Fruit fly (Drosophila melanogaster) whole organism, embryonic: ENCODE data around the gene Cpsf5.

ENCODE experiments used
- Abd-B ChIP-seq: fragments of 200-800 bp; sonication (Bioruptor generic); optimal IDR thresholded peaks from 2 replicates; lab custom pipeline; 2018; ENCODE audit warnings: missing biosample characterization, mild to moderate bottlenecking, missing genetic modification characterization, moderate library complexity
- Adf1 ChIP-seq: fragments of 200-800 bp; sonication (Bioruptor generic); IDR thresholded peaks from 2 replicates; pipeline ENCODE4 v1.3.6; 2022; ENCODE audit warnings: missing biosample characterization, missing genetic modification characterization
- Awh ChIP-seq: fragments of 200-800 bp; sonication (Bioruptor generic); IDR thresholded peaks from 2 replicates; pipeline ENCODE4, ENCODE4 v1.3.6; 2022; ENCODE audit warnings: missing biosample characterization, missing genetic modification characterization
- BtbVII ChIP-seq: fragments of 200-800 bp; sonication (Bioruptor generic); optimal IDR thresholded peaks from 3 replicates; lab custom pipeline; 2017; ENCODE audit warnings: missing biosample characterization, mild to moderate bottlenecking, missing genetic modification characterization
- C15 ChIP-seq: fragments of 200-800 bp; sonication (Bioruptor generic); IDR thresholded peaks from 3 replicates; pipeline ENCODE4 v1.3.6; 2022; ENCODE audit warnings: missing biosample characterization, missing genetic modification characterization
- CG10267 ChIP-seq: fragments of 200-800 bp; sonication (Bioruptor generic); optimal IDR thresholded peaks from 2 replicates; lab custom pipeline; 2018; ENCODE audit warnings: missing biosample characterization, mild to moderate bottlenecking, missing genetic modification characterization, moderate library complexity
- CG10543 ChIP-seq: fragments of 200-800 bp; sonication (Bioruptor generic); optimal IDR thresholded peaks from 3 replicates; lab custom pipeline; 2017; ENCODE audit warnings: missing biosample characterization, mild to moderate bottlenecking, missing genetic modification characterization, moderate library complexity
- CG12659 ChIP-seq: fragments of 200-800 bp; sonication (Bioruptor generic); optimal IDR thresholded peaks from 3 replicates; lab custom pipeline; 2017; ENCODE audit warnings: mild to moderate bottlenecking, missing biosample characterization, missing genetic modification reagents, missing genetic modification characterization
- CG15269 ChIP-seq: fragments of 200-800 bp; sonication (Bioruptor generic); optimal IDR thresholded peaks from 2 replicates; lab custom pipeline; 2018; ENCODE audit warnings: missing biosample characterization, mild to moderate bottlenecking, missing genetic modification characterization, moderate library complexity
- CG1602 ChIP-seq: fragments of 200-800 bp; sonication (Bioruptor generic); optimal IDR thresholded peaks from 3 replicates; lab custom pipeline; 2016; ENCODE audit warnings: missing biosample characterization, missing genetic modification characterization
- CG16813 ChIP-seq: fragments of 200-800 bp; sonication (Bioruptor generic); IDR thresholded peaks from 3 replicates; pipeline ENCODE4 v1.3.6; 2022; ENCODE audit warnings: missing biosample characterization, missing genetic modification characterization; ENCODE audit not compliant: partially characterized antibody
- CG18476 ChIP-seq: fragments of 200-800 bp; sonication (Bioruptor generic); optimal IDR thresholded peaks from 2 replicates; lab custom pipeline; 2016; ENCODE audit warnings: missing biosample characterization, mild to moderate bottlenecking, missing genetic modification characterization
- CG2120 ChIP-seq: fragments of 200-800 bp; sonication (Bioruptor generic); optimal IDR thresholded peaks from 3 replicates; lab custom pipeline; 2016; ENCODE audit warnings: missing biosample characterization, missing genetic modification characterization
- CG30020 ChIP-seq: fragments of 200-800 bp; optimal IDR thresholded peaks from 2 replicates; lab custom pipeline; 2019; ENCODE audit warnings: missing biosample characterization, mild to moderate bottlenecking, missing genetic modification characterization, moderate library complexity
- CG32767 ChIP-seq: fragments of 200-800 bp; sonication (Bioruptor generic); IDR thresholded peaks from 2 replicates; pipeline ENCODE4 v1.3.6; 2022; ENCODE audit warnings: missing biosample characterization, missing genetic modification characterization
- CG4730 ChIP-seq: fragments of 200-800 bp; sonication (Bioruptor generic); IDR thresholded peaks from 2 replicates; pipeline ENCODE4 v1.3.6; 2022; ENCODE audit warnings: missing biosample characterization, missing genetic modification characterization
- CG7372 ChIP-seq: fragments of 200-800 bp; sonication (Bioruptor generic); IDR thresholded peaks from 2 replicates; pipeline ENCODE4 v1.3.6; 2022; ENCODE audit warnings: missing biosample characterization, missing genetic modification characterization
- CG7786 ChIP-seq: fragments of 200-800 bp; sonication (Bioruptor generic); optimal IDR thresholded peaks from 2 replicates; lab custom pipeline; 2016; ENCODE audit warnings: missing biosample characterization, missing genetic modification characterization
- CG9609 ChIP-seq: fragments of 200-800 bp; sonication (Bioruptor generic); optimal IDR thresholded peaks from 3 replicates; lab custom pipeline; 2016; ENCODE audit warnings: missing biosample characterization, missing genetic modification characterization
- CTCF ChIP-seq: fragments of 200-800 bp; sonication (Bioruptor generic); optimal IDR thresholded peaks from 2 replicates; lab custom pipeline; 2017; ENCODE audit warnings: missing biosample characterization, mild to moderate bottlenecking, missing genetic modification characterization, moderate library complexity
- CkIIα-i1 ChIP-seq: fragments of 200-800 bp; sonication (Bioruptor generic); IDR thresholded peaks from 2 replicates; pipeline ENCODE4 v1.3.6; 2022; ENCODE audit warnings: missing biosample characterization, missing genetic modification characterization
- D19A ChIP-seq: fragments of 200-800 bp; optimal IDR thresholded peaks from 3 replicates; lab custom pipeline; 2019; ENCODE audit warnings: missing biosample characterization, mild to moderate bottlenecking, missing genetic modification characterization, moderate library complexity
- Dref ChIP-seq: fragments of 200-800 bp; sonication (Bioruptor generic); IDR thresholded peaks from 2 replicates; pipeline ENCODE4 v1.3.6; 2022; ENCODE audit warnings: missing biosample characterization, missing genetic modification characterization
- Elba2 ChIP-seq: fragments of 200-800 bp; sonication (Bioruptor generic); optimal IDR thresholded peaks from 3 replicates; lab custom pipeline; 2016; ENCODE audit warnings: missing biosample characterization, missing genetic modification characterization
- Ets65A ChIP-seq: fragments of 200-800 bp; sonication (Bioruptor generic); peaks from one replicate; lab custom pipeline; 2016; ENCODE audit warnings: missing biosample characterization, missing genetic modification characterization
- Hand ChIP-seq: fragments of 200-800 bp; sonication (Bioruptor generic); optimal IDR thresholded peaks from 2 replicates; lab custom pipeline; 2017; ENCODE audit warnings: mild to moderate bottlenecking, missing biosample characterization, missing genetic modification reagents, missing genetic modification characterization
- Hmr ChIP-seq: fragments of 200-800 bp; sonication (Bioruptor generic); optimal IDR thresholded peaks from 3 replicates; lab custom pipeline; 2017; ENCODE audit warnings: mild to moderate bottlenecking, missing biosample characterization, missing genetic modification reagents, missing genetic modification characterization
- Lhr ChIP-seq: fragments of 200-800 bp; sonication (Bioruptor generic); optimal IDR thresholded peaks from 3 replicates; lab custom pipeline; 2017; ENCODE audit warnings: mild to moderate bottlenecking, missing biosample characterization, missing genetic modification reagents, missing genetic modification characterization
- Myb ChIP-seq: fragments of 200-800 bp; sonication (Bioruptor generic); optimal IDR thresholded peaks from 2 replicates; lab custom pipeline; 2016; ENCODE audit warnings: missing biosample characterization, missing genetic modification characterization
- NC2α ChIP-seq: fragments of 200-800 bp; sonication (Bioruptor generic); optimal IDR thresholded peaks from 2 replicates; lab custom pipeline; 2016; ENCODE audit warnings: missing biosample characterization, missing genetic modification characterization
- Spps ChIP-seq: fragments of 200-800 bp; sonication (Bioruptor generic); optimal IDR thresholded peaks from 2 replicates; lab custom pipeline; 2018; ENCODE audit warnings: missing biosample characterization, mild to moderate bottlenecking, missing genetic modification characterization
- Ssrp ChIP-seq: fragments of 200-800 bp; sonication (Bioruptor generic); optimal IDR thresholded peaks from 2 replicates; lab custom pipeline; 2018; ENCODE audit warnings: missing biosample characterization, mild to moderate bottlenecking, missing genetic modification characterization, moderate library complexity
- cg ChIP-seq: fragments of 200-800 bp; sonication (Bioruptor generic); optimal IDR thresholded peaks from 3 replicates; lab custom pipeline; 2019; ENCODE audit warnings: missing biosample characterization, mild to moderate bottlenecking, missing genetic modification characterization, moderate library complexity
- chm ChIP-seq: fragments of 200-800 bp; sonication (Bioruptor generic); IDR thresholded peaks from 2 replicates; pipeline ENCODE4 v1.3.6; 2022; ENCODE audit warnings: missing biosample characterization, missing genetic modification characterization
- corto ChIP-seq: fragments of 200-800 bp; sonication (Bioruptor generic); optimal IDR thresholded peaks from 2 replicates; lab custom pipeline; 2016; ENCODE audit warnings: missing biosample characterization, mild to moderate bottlenecking, missing genetic modification characterization, moderate library complexity
- dati ChIP-seq: fragments of 200-800 bp; sonication (Bioruptor generic); IDR thresholded peaks from 2 replicates; pipeline ENCODE4 v1.3.6; 2022; ENCODE audit warnings: missing biosample characterization, missing genetic modification characterization
- gce ChIP-seq: fragments of 200-800 bp; sonication (Bioruptor generic); IDR thresholded peaks from 3 replicates; pipeline ENCODE4 v1.3.6; 2022; ENCODE audit warnings: missing biosample characterization, missing genetic modification characterization
- gsb ChIP-seq: fragments of 200-800 bp; sonication (Bioruptor generic); IDR thresholded peaks from 2 replicates; pipeline ENCODE4 v1.3.6; 2022; ENCODE audit warnings: missing biosample characterization, missing genetic modification characterization
- gt ChIP-seq: fragments of 200-800 bp; sonication (Bioruptor generic); IDR thresholded peaks from 2 replicates; pipeline ENCODE4 v1.3.6; 2022; ENCODE audit warnings: missing biosample characterization, missing genetic modification characterization
- lbe ChIP-seq: fragments of 200-800 bp; sonication (Bioruptor generic); optimal IDR thresholded peaks from 2 replicates; lab custom pipeline; 2016; ENCODE audit warnings: missing biosample characterization, mild to moderate bottlenecking, missing genetic modification characterization
- mam ChIP-seq: fragments of 200-800 bp; sonication (Bioruptor generic); optimal IDR thresholded peaks from 3 replicates; lab custom pipeline; 2016; ENCODE audit warnings: missing biosample characterization, missing genetic modification characterization
- nerfin-1 ChIP-seq: fragments of 200-800 bp; sonication (Bioruptor generic); optimal IDR thresholded peaks from 3 replicates; lab custom pipeline; 2019; ENCODE audit warnings: missing biosample characterization, mild to moderate bottlenecking, missing genetic modification characterization, moderate library complexity
- onecut ChIP-seq: fragments of 200-800 bp; sonication (Bioruptor generic); IDR thresholded peaks from 2 replicates; pipeline ENCODE4 v1.3.6; 2022; ENCODE audit warnings: missing biosample characterization, missing genetic modification characterization
- pan ChIP-seq, 4 experiments: fragments of >200 bp in 3 of 4; fragments of 200-800 bp in 1 of 4; sonication (Bioruptor generic) in 1 of 4; optimal IDR thresholded peaks in 3 of 4; IDR thresholded peaks in 1 of 4; 2 replicates each; pipeline versions ENCODE4 v1.3.6 to Lab custom; 2017 to 2022; ENCODE audit warnings: missing biosample characterization in 2 of 4, missing genetic modification characterization in 2 of 4, mixed read lengths in 1 of 4
- pita ChIP-seq: fragments of 200-800 bp; sonication (Bioruptor generic); optimal IDR thresholded peaks from 2 replicates; lab custom pipeline; 2017; ENCODE audit warnings: missing biosample characterization, mild to moderate bottlenecking, missing genetic modification characterization
- row ChIP-seq: fragments of 200-800 bp; sonication (Bioruptor generic); IDR thresholded peaks from 3 replicates; pipeline ENCODE4 v1.3.6; 2022; ENCODE audit warnings: missing biosample characterization, missing genetic modification characterization
- sens ChIP-seq: fragments of 200-800 bp; sonication (Bioruptor generic); peaks from one replicate; lab custom pipeline; 2016; ENCODE audit warnings: missing biosample characterization, missing genetic modification characterization
- sna ChIP-seq: fragments of 200-800 bp; sonication (Bioruptor generic); IDR thresholded peaks from 2 replicates; pipeline ENCODE4 v1.3.6; 2022; ENCODE audit warnings: missing biosample characterization, missing genetic modification characterization; ENCODE audit not compliant: partially characterized antibody
- twi ChIP-seq: fragments of 200-800 bp; optimal IDR thresholded peaks from 2 replicates; lab custom pipeline; 2019; ENCODE audit warnings: missing biosample characterization, mild to moderate bottlenecking, missing genetic modification characterization, moderate library complexity
- usp ChIP-seq: fragments of >200 bp; optimal IDR thresholded peaks from 2 replicates; lab custom pipeline; 2017; ENCODE audit warnings: missing biosample characterization, missing genetic modification characterization
- wor ChIP-seq: fragments of 200-800 bp; sonication (Bioruptor generic); IDR thresholded peaks from 2 replicates; pipeline ENCODE4 v1.3.6; 2022; ENCODE audit warnings: missing biosample characterization, missing genetic modification characterization
- zen ChIP-seq: fragments of 200-800 bp; sonication (Bioruptor generic); optimal IDR thresholded peaks from 3 replicates; lab custom pipeline; 2018; ENCODE audit warnings: missing biosample characterization, mild to moderate bottlenecking, missing genetic modification characterization, moderate library complexity

Cpsf5 gene

DNA sequence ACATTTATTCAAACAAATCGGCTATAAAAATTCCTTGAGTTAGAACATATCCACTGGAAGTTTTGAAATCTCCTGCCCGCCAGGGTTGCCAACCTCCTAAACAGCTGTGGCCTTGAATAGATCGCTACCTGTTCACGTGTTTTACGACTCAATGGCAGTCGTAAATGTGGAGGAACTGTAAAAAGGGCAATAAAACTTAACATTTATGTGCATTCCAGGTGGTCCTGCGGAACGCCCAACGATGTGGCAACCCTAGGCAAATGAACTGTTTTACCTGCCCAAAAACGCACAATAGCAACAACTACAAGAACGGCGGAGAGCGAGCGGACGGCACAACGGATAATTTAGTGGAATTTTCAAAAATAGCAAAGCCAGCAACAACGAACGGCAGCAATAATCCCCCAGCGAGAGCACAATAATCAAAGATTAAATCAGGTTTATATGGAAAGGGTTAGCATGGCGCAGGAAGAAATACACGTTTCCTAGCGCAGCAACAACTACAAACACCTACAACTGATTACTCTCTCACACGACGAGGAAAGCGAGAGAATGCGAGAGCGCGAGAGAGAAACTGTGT lies 50.9 kb downstream of the Cpsf5 start (continued):
- TF ChIP-seq pita (GFP tag; lab: Kevin White, UChicago) (no peak), chm (no peak), CG7786 (GFP tag; lab: Kevin White, UChicago) (peak; percentile 27), dati (GFP tag; lab: Robert Waterston, UW) (no peak), cg (no peak), BtbVII (GFP tag; lab: Kevin White, UChicago) (no peak), gsb (GFP tag; lab: Robert Waterston, UW) (no peak), Dref (GFP tag; lab: Robert Waterston, UW) (no peak), CTCF (GFP tag; lab: Kevin White, UChicago) (no peak), Adf1 (GFP tag; lab: Robert Waterston, UW) (no peak), Ssrp (tag; lab: Kevin White, UChicago) (no peak), Hand (GFP tag; lab: Kevin White, UChicago) (no peak), Ets65A (no peak), Abd-B (GFP tag; lab: Kevin White, UChicago) (peak; percentile 63), usp (GFP tag; lab: Kevin White, UChicago) (no peak), CG2120 (GFP tag; lab: Kevin White, UChicago) (no peak), C15 (GFP tag; lab: Robert Waterston, UW) (no peak), CG10267 (tag; lab: Kevin White, UChicago) (no peak), Awh (no peak), sna (GFP tag; lab: Robert Waterston, UW) (no peak), CG32767 (GFP tag; lab: Robert Waterston, UW) (no peak), Lhr (GFP tag; lab: Kevin White, UChicago) (no peak), CG9609 (GFP tag; lab: Kevin White, UChicago) (peak; percentile 36), CG4730 (GFP tag; lab: Robert Waterston, UW) (no peak), CG16813 (GFP tag; lab: Robert Waterston, UW) (no peak), CG15269 (tag; lab: Kevin White, UChicago) (no peak), pan (optimal IDR thresholded peaks at IDR 0.05; lab: Kevin White, UChicago) (no peak), pan (GFP tag; optimal IDR thresholded peaks at IDR 0.05 in 1 of 2, IDR thresholded peaks at IDR 0.05 in 1 of 2) (peak in 1 of 2 experiments; percentile 41), Elba2 (GFP tag; lab: Kevin White, UChicago) (no peak), D19A (tag; lab: Kevin White, UChicago) (no peak), CG30020 (tag; lab: Kevin White, UChicago) (no peak), CG7372 (GFP tag; lab: Robert Waterston, UW) (no peak), gt (GFP tag; lab: Robert Waterston, UW) (no peak), CG10543 (GFP tag; lab: Kevin White, UChicago) (no peak), CG1602 (no peak), onecut (GFP tag; lab: Robert Waterston, UW) (no peak), twi (peak; percentile 11), Hmr (GFP tag; lab: Kevin White, UChicago) (no peak), gce (GFP tag; lab: Robert Waterston, UW) (no peak), CG18476 (GFP tag; lab: Kevin White, UChicago) (no peak), sens (GFP tag; lab: Kevin White, UChicago) (peak; percentile 87), CkIIα-i1 (no peak), row (GFP tag; lab: Robert Waterston, UW) (no peak; the same call in 2 of the 3 replicates), wor (no peak; the same call in 1 of the 2 replicates), zen (tag; lab: Kevin White, UChicago) (peak; percentile 89), mam (GFP tag; lab: Kevin White, UChicago) (peak; percentile 7), nerfin-1 (peak; percentile 49), Myb (GFP tag; lab: Kevin White, UChicago) (no peak), CG12659 (GFP tag; lab: Kevin White, UChicago) (no peak), lbe (GFP tag; lab: Kevin White, UChicago) (no peak), Spps (tag; lab: Kevin White, UChicago) (peak; percentile 12), corto (GFP tag; lab: Kevin White, UChicago) (no peak), NC2α (no peak)
